Worm (Caenorhabditis elegans): ENCODE measurements around the gene ZK418.13.

ce11 chrIII:7064185-7064584, 12.1 kb downstream of the ZK418.13 start, which contains the start of gene R01H2.4:
- TF ChIP-seq F52B5.7 (tag; optimal IDR thresholded peaks at IDR 0.05) (no peak), dpl-1 (GFP tag; optimal IDR thresholded peaks at IDR 0.05) (no peak), hmg-1.2 (GFP tag; IDR thresholded peaks at IDR 0.05) (no peak), ets-4 (GFP tag; optimal IDR thresholded peaks at IDR 0.05) (no peak), snpc-1.3 (tag; optimal IDR thresholded peaks at IDR 0.05; ENCODE audit: insufficient read depth) (no peak)

All from whole organism, young adult.